Fruit fly (Drosophila melanogaster): ENCODE results near the gene eIF3a.

Gene eIF3a

dm6 chr3R:4471047-4471751 lies 37.5 kb upstream of the eIF3a start (continued):
- TF ChIP-seq sug (tag; optimal IDR thresholded peaks at IDR 0.05) (peak; percentile 85), CG14667 (GFP tag; IDR thresholded peaks at IDR 0.05) (no peak), CG15601 (tag; optimal IDR thresholded peaks at IDR 0.05) (no peak), Deaf1 (tag; optimal IDR thresholded peaks at IDR 0.05) (peak; percentile 95), BtbVII (GFP tag; optimal IDR thresholded peaks at IDR 0.05) (peak; percentile 12), CG11723 (GFP tag; optimal IDR thresholded peaks at IDR 0.05) (no peak), CG31365 (tag; optimal IDR thresholded peaks at IDR 0.05) (no peak), Sin3A (optimal IDR thresholded peaks at IDR 0.05) (no peak), E2f2 (GFP tag; IDR thresholded peaks at IDR 0.05) (no peak), chn (GFP tag; optimal IDR thresholded peaks at IDR 0.05) (no peak), CG12219 (GFP tag; optimal IDR thresholded peaks at IDR 0.05) (no peak), CG6254 (GFP tag; optimal IDR thresholded peaks at IDR 0.05) (no peak), cato (GFP tag; optimal IDR thresholded peaks at IDR 0.05; ENCODE audit: borderline replicate concordance) (no peak), CG4617 (GFP tag; optimal IDR thresholded peaks at IDR 0.05; ENCODE audit: borderline replicate concordance) (no peak), maf-S (GFP tag; optimal IDR thresholded peaks at IDR 0.05) (no peak), rib (GFP tag; IDR thresholded peaks at IDR 0.05) (peak; percentile 69; the same call in 1 of the 2 replicates), Fer1 (GFP tag; optimal IDR thresholded peaks at IDR 0.05) (peak; percentile 35), kah (GFP tag; optimal IDR thresholded peaks at IDR 0.05) (no peak), CG15073 (GFP tag; optimal IDR thresholded peaks at IDR 0.05) (no peak), CG32532 (GFP tag; IDR thresholded peaks at IDR 0.05) (no peak), sima (GFP tag; optimal IDR thresholded peaks at IDR 0.05) (no peak), knrl (GFP tag; IDR thresholded peaks at IDR 0.05; ENCODE audit: partially characterized antibody) (no peak), CG11456 (GFP tag; IDR thresholded peaks at IDR 0.05) (0 out of 3 replicates have a peak, but pooled peaks have one; percentile 61), CG8089 (GFP tag; optimal IDR thresholded peaks at IDR 0.05) (no peak), al (GFP tag; IDR thresholded peaks at IDR 0.05) (no peak), tio (GFP tag; optimal IDR thresholded peaks at IDR 0.05) (no peak), gem (tag; optimal IDR thresholded peaks at IDR 0.05) (no peak), Bteb2 (GFP tag; optimal IDR thresholded peaks at IDR 0.05) (no peak), CG8924 (tag; optimal IDR thresholded peaks at IDR 0.05) (no peak), tx (GFP tag; optimal IDR thresholded peaks at IDR 0.05) (no peak), CG8290 (GFP tag; optimal IDR thresholded peaks at IDR 0.05) (no peak), CG8290 (tag; optimal IDR thresholded peaks at IDR 0.05) (peak in 1 of 2 experiments; percentile 23), CG18476 (GFP tag; optimal IDR thresholded peaks at IDR 0.05) (no peak), CG10565 (GFP tag; optimal IDR thresholded peaks at IDR 0.05) (no peak), ttk (GFP tag; IDR thresholded peaks at IDR 0.05) (no peak), CG8281 (tag; optimal IDR thresholded peaks at IDR 0.05) (no peak), CG12769 (tag; optimal IDR thresholded peaks at IDR 0.05) (peak; percentile 40), row (GFP tag; IDR thresholded peaks at IDR 0.05) (no peak; the same call in 2 of the 3 replicates), zf30C (GFP tag; optimal IDR thresholded peaks at IDR 0.05) (no peak), Hand (GFP tag; optimal IDR thresholded peaks at IDR 0.05) (peak; percentile 2), sc (optimal IDR thresholded peaks at IDR 0.05) (no peak), sc (GFP tag; optimal IDR thresholded peaks at IDR 0.05) (no peak), Adf1 (GFP tag; IDR thresholded peaks at IDR 0.05) (peak; percentile 70; the same call in 1 of the 2 replicates), nerfin-2 (GFP tag; IDR thresholded peaks at IDR 0.05; ENCODE audit: partially characterized antibody) (no peak; the same call in 1 of the 2 replicates), repo (GFP tag; optimal IDR thresholded peaks at IDR 0.05) (no peak), fu2 (GFP tag; optimal IDR thresholded peaks at IDR 0.05) (no peak), trem (tag; optimal IDR thresholded peaks at IDR 0.05) (no peak), Hr3 (GFP tag; optimal IDR thresholded peaks at IDR 0.05) (no peak), GATAe (GFP tag; conservative IDR thresholded peaks at IDR 0.05) (peak; percentile 87), CG8765 (GFP tag; IDR thresholded peaks at IDR 0.05) (no peak), CG11398 (GFP tag; optimal IDR thresholded peaks at IDR 0.05) (no peak)

Measured in whole organism, embryonic.